Worm (Caenorhabditis elegans) whole organism, young adult: Measurements from ENCODE around the gene bath-29.
A peak's percentile ranks its signal among the peaks of the same experiment; 100 is the strongest.

Experiments used
- C06A6.2 ChIP-seq: fragments of 200-800 bp; sonication (Bioruptor generic); conservative IDR thresholded peaks from 2 replicates; pipeline ENCODE4 v1.3.6; 2022; ENCODE audit warnings: missing genetic modification characterization, missing compliant biosample characterization
- D2030.7 ChIP-seq: fragments of 200-800 bp; sonication (Bioruptor generic); IDR thresholded peaks from 2 replicates; pipeline ENCODE4 v1.3.6; 2022; ENCODE audit warnings: missing genetic modification reagents, missing genetic modification characterization, missing compliant biosample characterization
- F22D6.2 ChIP-seq: sonication (generic microtip); optimal IDR thresholded peaks from 2 replicates; lab custom pipeline; 2016; ENCODE audit warnings: mild to moderate bottlenecking, missing genetic modification characterization, missing compliant biosample characterization
- F37B4.10 ChIP-seq: fragments of 200-800 bp; sonication (Bioruptor generic); IDR thresholded peaks from 2 replicates; pipeline ENCODE4 v1.3.6; 2022; ENCODE audit warnings: missing genetic modification characterization, missing compliant biosample characterization
- F52B5.7 ChIP-seq: sonication (generic microtip); optimal IDR thresholded peaks from 2 replicates; lab custom pipeline; 2016; ENCODE audit warnings: mild to moderate bottlenecking, missing genetic modification characterization, missing compliant biosample characterization
- F57A8.1 ChIP-seq: fragments of 200-800 bp; sonication (Bioruptor generic); optimal IDR thresholded peaks from 2 replicates; lab custom pipeline; 2018; ENCODE audit warnings: mild to moderate bottlenecking, missing genetic modification characterization, moderate library complexity, missing compliant biosample characterization
- F57C9.4 ChIP-seq: sonication (generic microtip); optimal IDR thresholded peaks from 2 replicates; lab custom pipeline; 2017; ENCODE audit warnings: mild to moderate bottlenecking, missing genetic modification characterization, missing compliant biosample characterization
- K12H6.12 ChIP-seq: fragments of 200-800 bp; sonication (Bioruptor generic); optimal IDR thresholded peaks from 2 replicates; lab custom pipeline; 2018; ENCODE audit warnings: mild to moderate bottlenecking, missing genetic modification characterization, missing compliant biosample characterization
- Y95B8A.8 ChIP-seq: fragments of 200-800 bp; sonication (Bioruptor generic); IDR thresholded peaks from 2 replicates; pipeline ENCODE4 v1.3.6; 2022; ENCODE audit warnings: missing genetic modification reagents, missing genetic modification characterization, missing compliant biosample characterization
- aptf-2 ChIP-seq: fragments of 200-800 bp; sonication (Bioruptor generic); conservative IDR thresholded peaks from 2 replicates; pipeline ENCODE4 v1.3.6; 2022; ENCODE audit warnings: missing genetic modification reagents, missing genetic modification characterization, missing compliant biosample characterization
- atf-7 ChIP-seq: sonication (generic microtip); optimal IDR thresholded peaks from 2 replicates; lab custom pipeline; 2017; ENCODE audit warnings: mild to moderate bottlenecking, missing genetic modification characterization, missing compliant biosample characterization
- attf-3 ChIP-seq: fragments of 200-800 bp; sonication (Bioruptor generic); conservative IDR thresholded peaks from 2 replicates; pipeline ENCODE4 v1.3.6; 2022; ENCODE audit warnings: missing genetic modification reagents, missing genetic modification characterization, missing compliant biosample characterization
- cebp-1 ChIP-seq, 2 experiments: fragments of 200-800 bp in 1 of 2; sonication (Bioruptor generic) in 1 of 2; sonication (generic microtip) in 1 of 2; IDR thresholded peaks in 1 of 2; optimal IDR thresholded peaks in 1 of 2; 2 replicates each; pipeline versions ENCODE4 v1.3.6 to Lab custom; 2017 to 2022; ENCODE audit warnings: missing compliant biosample characterization in 2 of 2, missing genetic modification characterization in 2 of 2, mild to moderate bottlenecking in 1 of 2, missing genetic modification reagents in 1 of 2, moderate library complexity in 1 of 2
- ceh-58 ChIP-seq: fragments of 200-800 bp; sonication (Bioruptor generic); IDR thresholded peaks from 2 replicates; pipeline ENCODE4 v1.3.6; 2022; ENCODE audit warnings: missing genetic modification characterization, missing compliant biosample characterization
- die-1 ChIP-seq: sonication (generic microtip); optimal IDR thresholded peaks from 2 replicates; lab custom pipeline; 2016; ENCODE audit warnings: missing genotype, mild to moderate bottlenecking, missing genetic modification characterization, missing compliant biosample characterization
- dpl-1 ChIP-seq: fragments of 150-350 bp; optimal IDR thresholded peaks from 2 replicates; lab custom pipeline; 2014; ENCODE audit warnings: missing biosample characterization, missing genetic modification reagents, missing genetic modification characterization
- ekl-4 ChIP-seq: fragments of 200-800 bp; sonication (Bioruptor generic); IDR thresholded peaks from 2 replicates; pipeline ENCODE4 v1.3.6; 2022; ENCODE audit warnings: missing genetic modification reagents, missing genetic modification characterization, missing compliant biosample characterization
- fkh-3 ChIP-seq: sonication (generic microtip); optimal IDR thresholded peaks from 2 replicates; lab custom pipeline; 2016; ENCODE audit warnings: mild to moderate bottlenecking, missing genetic modification characterization, missing compliant biosample characterization
- hrde-1 ChIP-seq: sonication (generic microtip); optimal IDR thresholded peaks from 2 replicates; lab custom pipeline; 2016; ENCODE audit warnings: missing genetic modification characterization, mild to moderate bottlenecking, missing compliant biosample characterization, moderate library complexity, missing genotype, missing genetic modification reagents, borderline replicate concordance
- lag-1 ChIP-seq: fragments of 200-800 bp; sonication (Bioruptor generic); IDR thresholded peaks from 2 replicates; pipeline ENCODE4 v1.3.6; 2022; ENCODE audit warnings: missing genetic modification reagents, missing genetic modification characterization, missing compliant biosample characterization
- let-607 ChIP-seq, 2 experiments: fragments of 200-800 bp in 1 of 2; sonication (Bioruptor generic) in 1 of 2; sonication (generic microtip) in 1 of 2; optimal IDR thresholded peaks; 2 replicates each; lab custom pipeline; 2016 to 2018; ENCODE audit warnings: mild to moderate bottlenecking in 2 of 2, missing compliant biosample characterization in 2 of 2, missing genetic modification characterization in 2 of 2, moderate library complexity in 2 of 2, missing genotype in 1 of 2
- lin-54 ChIP-seq: fragments of 200-800 bp; sonication (Bioruptor generic); optimal IDR thresholded peaks from 2 replicates; lab custom pipeline; 2018; ENCODE audit warnings: mild to moderate bottlenecking, missing genetic modification characterization, missing compliant biosample characterization
- lir-1 ChIP-seq: fragments of 200-800 bp; sonication (Bioruptor generic); conservative IDR thresholded peaks from 2 replicates; pipeline ENCODE4 v1.3.6; 2022; ENCODE audit warnings: missing genetic modification reagents, missing genetic modification characterization, missing compliant biosample characterization
- madf-6 ChIP-seq: fragments of 200-800 bp; sonication (Bioruptor generic); IDR thresholded peaks from 2 replicates; pipeline ENCODE4 v1.3.6; 2022; ENCODE audit warnings: missing genetic modification reagents, missing genetic modification characterization, missing compliant biosample characterization
- madf-8 ChIP-seq: fragments of 200-800 bp; sonication (Bioruptor generic); conservative IDR thresholded peaks from 2 replicates; pipeline ENCODE4 v1.3.6; 2022; ENCODE audit warnings: missing genetic modification reagents, missing genetic modification characterization, missing compliant biosample characterization
- mcd-1 ChIP-seq: fragments of 200-800 bp; sonication (Bioruptor generic); IDR thresholded peaks from 2 replicates; pipeline ENCODE4 v1.3.6; 2022; ENCODE audit warnings: missing genetic modification reagents, missing genetic modification characterization, missing compliant biosample characterization
- mes-4 ChIP-seq: sonication (generic microtip); optimal IDR thresholded peaks from 2 replicates; lab custom pipeline; 2016; ENCODE audit warnings: missing genotype, missing genetic modification characterization, missing compliant biosample characterization
- nfyb-1 ChIP-seq: fragments of 200-800 bp; sonication (Bioruptor generic); IDR thresholded peaks from 2 replicates; pipeline ENCODE4 v1.3.6; 2022; ENCODE audit warnings: missing genetic modification reagents, missing genetic modification characterization, missing compliant biosample characterization
- nhr-120 ChIP-seq: fragments of 200-800 bp; sonication (Bioruptor generic); IDR thresholded peaks from 2 replicates; pipeline ENCODE4 v1.3.6; 2022; ENCODE audit warnings: missing genetic modification characterization, missing compliant biosample characterization
- nhr-179 ChIP-seq: sonication (generic microtip); optimal IDR thresholded peaks from 2 replicates; lab custom pipeline; 2016; ENCODE audit warnings: mild to moderate bottlenecking, missing genetic modification characterization, missing compliant biosample characterization
- nhr-27 ChIP-seq: fragments of 200-800 bp; sonication (Bioruptor generic); optimal IDR thresholded peaks from 2 replicates; lab custom pipeline; 2018; ENCODE audit warnings: mild to moderate bottlenecking, missing genetic modification characterization, moderate library complexity, missing compliant biosample characterization
- pha-4 ChIP-seq: fragments of 150-350 bp; sonication (generic microtip); optimal IDR thresholded peaks from 2 replicates; lab custom pipeline; 2014; ENCODE audit warnings: missing biosample characterization, missing genetic modification reagents, missing genetic modification characterization
- rcor-1 ChIP-seq: fragments of 200-800 bp; sonication (Bioruptor generic); IDR thresholded peaks from 2 replicates; pipeline ENCODE4 v1.3.6; 2022; ENCODE audit warnings: missing genetic modification reagents, missing genetic modification characterization, missing compliant biosample characterization
- rec-8 ChIP-seq, 2 experiments: sonication (generic microtip); optimal IDR thresholded peaks; 2 replicates each; lab custom pipeline; 2016; ENCODE audit warnings: mild to moderate bottlenecking in 2 of 2, missing genetic modification characterization in 2 of 2, missing genetic modification reagents in 2 of 2, missing genotype in 2 of 2, missing biosample characterization in 1 of 2, missing compliant biosample characterization in 1 of 2, moderate library complexity in 1 of 2
- sdz-38 ChIP-seq: sonication (generic microtip); optimal IDR thresholded peaks from 2 replicates; lab custom pipeline; 2016; ENCODE audit warnings: missing genotype, missing genetic modification characterization, missing compliant biosample characterization
- snpc-1.1 ChIP-seq: sonication (generic microtip); optimal IDR thresholded peaks from 2 replicates; lab custom pipeline; 2017; ENCODE audit warnings: missing genetic modification characterization, mild to moderate bottlenecking, missing compliant biosample characterization, antibody characterized with exemption, moderate library complexity, missing genotype, missing genetic modification reagents; ENCODE audit not compliant: insufficient read depth
- somi-1 ChIP-seq: fragments of 200-800 bp; sonication (Bioruptor generic); optimal IDR thresholded peaks from 2 replicates; lab custom pipeline; 2018; ENCODE audit warnings: mild to moderate bottlenecking, missing genetic modification characterization, missing compliant biosample characterization
- tbp1 ChIP-seq: fragments of 200-800 bp; sonication (Bioruptor generic); optimal IDR thresholded peaks from 2 replicates; lab custom pipeline; 2018; ENCODE audit warnings: mild to moderate bottlenecking, missing genetic modification characterization, missing compliant biosample characterization
- tbx-9 ChIP-seq: sonication (generic microtip); optimal IDR thresholded peaks from 2 replicates; lab custom pipeline; 2016; ENCODE audit warnings: borderline replicate concordance, missing genetic modification characterization, inconsistent platforms, missing compliant biosample characterization
- tlf-1 ChIP-seq: fragments of 200-800 bp; sonication (Bioruptor generic); optimal IDR thresholded peaks from 2 replicates; lab custom pipeline; 2018; ENCODE audit warnings: mild to moderate bottlenecking, missing genetic modification characterization, missing compliant biosample characterization
- unc-130 ChIP-seq: sonication (generic microtip); optimal IDR thresholded peaks from 2 replicates; lab custom pipeline; 2016; ENCODE audit warnings: missing genetic modification reagents, missing genetic modification characterization, missing compliant biosample characterization
- unc-62 ChIP-seq: fragments of 150-350 bp; optimal IDR thresholded peaks from 2 replicates; lab custom pipeline; 2014; ENCODE audit warnings: missing biosample characterization, missing genetic modification reagents, missing genetic modification characterization
- zim-3 ChIP-seq: sonication (generic microtip); optimal IDR thresholded peaks from 2 replicates; lab custom pipeline; 2017; ENCODE audit warnings: mild to moderate bottlenecking, missing genetic modification characterization, moderate library complexity, missing compliant biosample characterization
- ztf-18 ChIP-seq: sonication (generic microtip); optimal IDR thresholded peaks from 2 replicates; lab custom pipeline; 2016; ENCODE audit warnings: missing genotype, mild to moderate bottlenecking, missing genetic modification characterization, missing compliant biosample characterization

The bath-29 gene

ce11 chrII:3376789-3377188, 28.4 kb downstream of the bath-29 start, which contains the start of gene bath-9:
bath-9 (plus strand) TSS chrII:3377089.
- no peak for TF ChIP-seq nhr-120 (GFP tag; lab: Robert Waterston, UW)
- no peak for TF ChIP-seq F57C9.4 (tag; lab: Kevin White, UChicago)
- TF ChIP-seq mes-4, result no peak
- no peak for TF ChIP-seq lag-1 (GFP tag; lab: Robert Waterston, UW)
- no peak for TF ChIP-seq hrde-1 (tag; lab: Kevin White, UChicago)

DNA sequence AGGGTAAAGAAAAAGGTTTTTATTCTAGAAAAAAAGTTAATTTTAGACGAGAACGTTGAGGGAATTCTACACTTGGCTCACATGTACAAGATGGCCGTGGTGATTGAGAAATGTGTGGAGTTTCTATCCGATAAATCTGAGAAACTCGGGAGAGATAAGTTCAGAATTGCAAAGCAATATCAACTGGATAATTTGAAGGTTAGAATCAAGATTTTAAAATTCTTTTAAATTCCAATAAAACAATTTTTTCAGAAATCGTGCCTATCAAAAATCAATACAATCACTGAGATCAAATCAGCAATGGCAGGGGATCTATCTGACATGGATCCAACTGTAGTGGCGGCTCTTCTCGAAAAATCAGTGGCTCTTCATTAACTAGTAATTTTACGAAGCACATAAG, 29.9 kb downstream of the bath-29 start, which contains the start of gene Y49F6C.2:
TSS of gene Y49F6C.2 (plus strand) at position 301 of the 400 bp plus-strand sequence.
- no peak for TF ChIP-seq F57C9.4 (tag; lab: Kevin White, UChicago)
- no peak for TF ChIP-seq dpl-1 (GFP tag; lab: Kevin White, UChicago)
- TF ChIP-seq madf-6 (GFP tag; lab: Robert Waterston, UW), result no peak
- no peak for TF ChIP-seq K12H6.12 (tag; lab: Kevin White, UChicago)
- no peak for TF ChIP-seq F57A8.1
- TF ChIP-seq cebp-1 (GFP tag; IDR thresholded peaks at IDR 0.05; lab: Robert Waterston, UW), result no peak
- no peak for TF ChIP-seq cebp-1 (tag; optimal IDR thresholded peaks at IDR 0.05; lab: Kevin White, UChicago)
- no peak for TF ChIP-seq unc-62
- no peak for TF ChIP-seq attf-3 (GFP tag; lab: Robert Waterston, UW)
- TF ChIP-seq lin-54 (GFP tag; lab: Kevin White, UChicago), result no peak
- TF ChIP-seq hrde-1 (tag; lab: Kevin White, UChicago), result no peak
- TF ChIP-seq nhr-179 (tag; lab: Kevin White, UChicago), result no peak
- TF ChIP-seq nfyb-1 (GFP tag; lab: Robert Waterston, UW), result no peak
- TF ChIP-seq unc-130 (GFP tag; lab: Kevin White, UChicago), result no peak
- TF ChIP-seq ztf-18 (tag; lab: Kevin White, UChicago), result no peak
- no peak for TF ChIP-seq lir-1 (GFP tag; lab: Robert Waterston, UW)
- no peak for TF ChIP-seq atf-7 (tag; lab: Kevin White, UChicago)
- TF ChIP-seq nhr-27, result no peak
- TF ChIP-seq D2030.7 (GFP tag; lab: Robert Waterston, UW), result no peak

DNA sequence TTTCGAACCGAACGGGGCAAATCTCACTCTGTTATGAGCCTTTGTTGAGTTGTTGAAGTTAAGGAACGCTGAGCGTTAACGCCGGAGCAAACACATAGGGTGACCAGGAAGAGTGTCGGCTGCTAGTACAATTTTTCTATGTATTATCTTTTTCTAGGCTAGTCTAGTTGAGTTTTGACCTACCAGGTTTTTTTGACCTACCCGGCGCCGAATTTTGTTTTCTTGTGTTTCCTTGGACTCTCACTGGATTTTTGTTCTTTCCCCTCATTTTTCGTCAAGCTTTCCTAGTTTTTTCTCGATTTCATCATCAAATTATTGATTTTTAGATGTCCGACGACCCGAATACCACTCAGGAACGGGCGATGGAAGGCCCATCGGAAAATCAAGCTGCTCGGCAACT, 33.1 kb downstream of the bath-29 start, which contains the start of gene T06D4.1:
TSS of gene T06D4.1 (plus strand) at position 321 of the 400 bp plus-strand sequence.
- TF ChIP-seq die-1 (tag; lab: Kevin White, UChicago) (no peak), ekl-4 (GFP tag; lab: Robert Waterston, UW) (no peak), F57A8.1 (no peak), fkh-3 (tag; lab: Kevin White, UChicago) (no peak), let-607 (tag; optimal IDR thresholded peaks at IDR 0.05; lab: Kevin White, UChicago) (no peak), tlf-1 (no peak), pha-4 (tag; lab: Kevin White, UChicago) (no peak), snpc-1.1 (tag; lab: Kevin White, UChicago) (peak; percentile 12), mes-4 (no peak), lir-1 (GFP tag; lab: Robert Waterston, UW) (no peak), F52B5.7 (tag; lab: Kevin White, UChicago) (no peak), F57C9.4 (tag; lab: Kevin White, UChicago) (no peak), C06A6.2 (GFP tag; lab: Robert Waterston, UW) (no peak), rcor-1 (GFP tag; lab: Robert Waterston, UW) (no peak), D2030.7 (GFP tag; lab: Robert Waterston, UW) (no peak), Y95B8A.8 (GFP tag; lab: Robert Waterston, UW) (no peak), F37B4.10 (GFP tag; lab: Robert Waterston, UW) (no peak), tbx-9 (tag; lab: Kevin White, UChicago) (no peak), aptf-2 (GFP tag; lab: Robert Waterston, UW) (0 out of 2 replicates have a peak, but pooled peaks have one; percentile 5), ceh-58 (GFP tag; lab: Robert Waterston, UW) (no peak), sdz-38 (tag; lab: Kevin White, UChicago) (no peak), madf-8 (GFP tag; lab: Robert Waterston, UW) (peak; percentile 76), F22D6.2 (tag; lab: Kevin White, UChicago) (no peak), rec-8 (tag; optimal IDR thresholded peaks at IDR 0.05; lab: Kevin White, UChicago) (no peak), zim-3 (no peak), cebp-1 (GFP tag; IDR thresholded peaks at IDR 0.05; lab: Robert Waterston, UW) (no peak), cebp-1 (tag; optimal IDR thresholded peaks at IDR 0.05; lab: Kevin White, UChicago) (no peak), tbp1 (GFP tag; lab: Kevin White, UChicago) (no peak), mcd-1 (GFP tag; lab: Robert Waterston, UW) (no peak), somi-1 (GFP tag; lab: Kevin White, UChicago) (no peak)
